Fruit fly (Drosophila melanogaster) whole organism, embryonic: ENCODE measurements around the gene Mks1.

Experiments used
- Antp ChIP-seq: fragments of 200-800 bp; sonication (Bioruptor generic); optimal IDR thresholded peaks from 3 replicates; lab custom pipeline; 2016; ENCODE audit warnings: missing biosample characterization, missing genetic modification characterization
- Atf3 ChIP-seq: fragments of 200-800 bp; sonication (Bioruptor generic); optimal IDR thresholded peaks from 3 replicates; lab custom pipeline; 2016; ENCODE audit warnings: missing biosample characterization, missing genetic modification characterization
- Awh ChIP-seq: fragments of 200-800 bp; sonication (Bioruptor generic); IDR thresholded peaks from 2 replicates; pipeline ENCODE4, ENCODE4 v1.3.6; 2022; ENCODE audit warnings: missing biosample characterization, missing genetic modification characterization
- BEAF-32 ChIP-seq: fragments of 200-800 bp; sonication (Bioruptor generic); optimal IDR thresholded peaks from 3 replicates; lab custom pipeline; 2017; ENCODE audit warnings: missing biosample characterization, missing genetic modification characterization, mild to moderate bottlenecking, moderate library complexity, missing genetic modification reagents
- Blimp-1 ChIP-seq: fragments of 200-800 bp; sonication (Bioruptor generic); optimal IDR thresholded peaks from 3 replicates; lab custom pipeline; 2018; ENCODE audit warnings: missing biosample characterization, missing genetic modification characterization, mild to moderate bottlenecking, moderate library complexity, missing genetic modification reagents
- CG10321 ChIP-seq: fragments of 200-800 bp; sonication (Bioruptor generic); IDR thresholded peaks from 2 replicates; pipeline ENCODE4 v1.3.6; 2022; ENCODE audit warnings: missing biosample characterization, missing genetic modification characterization
- CG10543 ChIP-seq: fragments of 200-800 bp; sonication (Bioruptor generic); optimal IDR thresholded peaks from 3 replicates; lab custom pipeline; 2017; ENCODE audit warnings: missing biosample characterization, mild to moderate bottlenecking, missing genetic modification characterization, moderate library complexity
- CG1233 ChIP-seq: fragments of 200-800 bp; sonication (Bioruptor generic); optimal IDR thresholded peaks from 4 replicates; lab custom pipeline; 2018; ENCODE audit warnings: missing biosample characterization, mild to moderate bottlenecking, missing genetic modification characterization
- CG13894 ChIP-seq: fragments of 200-800 bp; sonication (Bioruptor generic); optimal IDR thresholded peaks from 3 replicates; lab custom pipeline; 2018; ENCODE audit warnings: missing biosample characterization, mild to moderate bottlenecking, missing genetic modification characterization, moderate library complexity
- CG14965 ChIP-seq: fragments of 200-800 bp; sonication (Bioruptor generic); optimal IDR thresholded peaks from 2 replicates; lab custom pipeline; 2016; ENCODE audit warnings: missing biosample characterization, missing genetic modification characterization, borderline replicate concordance
- CG18262 ChIP-seq: fragments of 200-800 bp; optimal IDR thresholded peaks from 3 replicates; lab custom pipeline; 2019; ENCODE audit warnings: missing biosample characterization, mild to moderate bottlenecking, missing genetic modification characterization, moderate library complexity
- CG3281 ChIP-seq: fragments of 200-800 bp; sonication (Bioruptor generic); optimal IDR thresholded peaks from 3 replicates; lab custom pipeline; 2017; ENCODE audit warnings: missing biosample characterization, mild to moderate bottlenecking, missing genetic modification characterization
- CG34422 ChIP-seq: fragments of 200-800 bp; sonication (Bioruptor generic); IDR thresholded peaks from 3 replicates; pipeline ENCODE4 v1.3.6; 2022; ENCODE audit warnings: missing biosample characterization, missing genetic modification characterization
- CG3726 ChIP-seq: fragments of 200-800 bp; sonication (Bioruptor generic); IDR thresholded peaks from 3 replicates; pipeline ENCODE4, ENCODE4 v1.3.6; 2022; ENCODE audit warnings: missing biosample characterization, missing genetic modification characterization
- CG4360 ChIP-seq: fragments of 200-800 bp; sonication (Bioruptor generic); IDR thresholded peaks from 2 replicates; pipeline ENCODE4 v1.3.6; 2022; ENCODE audit warnings: missing biosample characterization, missing genetic modification characterization
- CG5245 ChIP-seq: fragments of 200-800 bp; sonication (Bioruptor generic); optimal IDR thresholded peaks from 3 replicates; lab custom pipeline; 2016; ENCODE audit warnings: missing biosample characterization, missing genetic modification characterization
- CG6254 ChIP-seq: fragments of 200-800 bp; sonication (Bioruptor generic); optimal IDR thresholded peaks from 3 replicates; lab custom pipeline; 2017; ENCODE audit warnings: mild to moderate bottlenecking, missing biosample characterization, missing genetic modification reagents, missing genetic modification characterization
- CG6765 ChIP-seq: fragments of 200-800 bp; sonication (Bioruptor generic); optimal IDR thresholded peaks from 3 replicates; lab custom pipeline; 2017; ENCODE audit warnings: missing biosample characterization, mild to moderate bottlenecking, missing genetic modification characterization
- CG7357 ChIP-seq: fragments of 200-800 bp; sonication (Bioruptor generic); IDR thresholded peaks from 3 replicates; pipeline ENCODE4 v1.3.6; 2022; ENCODE audit warnings: missing biosample characterization, missing genetic modification characterization
- CHES-1-like ChIP-seq: fragments of 200-800 bp; sonication (Bioruptor generic); optimal IDR thresholded peaks from 2 replicates; lab custom pipeline; 2016; ENCODE audit warnings: missing biosample characterization, missing genetic modification characterization
- Ets65A ChIP-seq: fragments of 200-800 bp; sonication (Bioruptor generic); peaks from one replicate; lab custom pipeline; 2016; ENCODE audit warnings: missing biosample characterization, missing genetic modification characterization
- HmgD ChIP-seq: fragments of 200-800 bp; sonication (Bioruptor generic); optimal IDR thresholded peaks from 3 replicates; lab custom pipeline; 2016; ENCODE audit warnings: missing biosample characterization, missing genetic modification characterization
- Hsf ChIP-seq: fragments of 200-800 bp; sonication (Bioruptor generic); optimal IDR thresholded peaks from 3 replicates; lab custom pipeline; 2016; ENCODE audit warnings: missing biosample characterization, missing genetic modification characterization
- Ptx1 ChIP-seq: fragments of 200-800 bp; sonication (Bioruptor generic); IDR thresholded peaks from 2 replicates; pipeline ENCODE4 v1.3.6; 2022; ENCODE audit warnings: missing biosample characterization, missing genetic modification characterization
- Ravus ChIP-seq: fragments of 200-800 bp; sonication (Bioruptor generic); IDR thresholded peaks from 2 replicates; pipeline ENCODE4 v1.3.6; 2022; ENCODE audit warnings: missing biosample characterization, missing genetic modification characterization
- Rfx ChIP-seq: fragments of 200-800 bp; sonication (Bioruptor generic); IDR thresholded peaks from 2 replicates; pipeline ENCODE4 v1.3.6; 2022; ENCODE audit warnings: missing biosample characterization, missing genetic modification characterization
- Sox100B ChIP-seq: fragments of 200-800 bp; sonication (Bioruptor generic); optimal IDR thresholded peaks from 3 replicates; lab custom pipeline; 2018; ENCODE audit warnings: missing biosample characterization, mild to moderate bottlenecking, missing genetic modification characterization
- Vsx1 ChIP-seq: fragments of 200-800 bp; sonication (Bioruptor generic); optimal IDR thresholded peaks from 2 replicates; lab custom pipeline; 2017; ENCODE audit warnings: missing biosample characterization, mild to moderate bottlenecking, missing genetic modification characterization, missing genetic modification reagents
- abd-A ChIP-seq: fragments of 200-800 bp; sonication (Bioruptor generic); optimal IDR thresholded peaks from 3 replicates; lab custom pipeline; 2019; ENCODE audit warnings: missing biosample characterization, mild to moderate bottlenecking, missing genetic modification characterization, moderate library complexity
- al ChIP-seq: fragments of 200-800 bp; sonication (Bioruptor generic); IDR thresholded peaks from 2 replicates; pipeline ENCODE4 v1.3.6; 2022; ENCODE audit warnings: missing biosample characterization, missing genetic modification characterization
- bab2 ChIP-seq: fragments of 200-800 bp; sonication (Bioruptor generic); optimal IDR thresholded peaks from 2 replicates; lab custom pipeline; 2016; ENCODE audit warnings: missing biosample characterization, missing genetic modification characterization
- cg ChIP-seq: fragments of 200-800 bp; sonication (Bioruptor generic); optimal IDR thresholded peaks from 3 replicates; lab custom pipeline; 2019; ENCODE audit warnings: missing biosample characterization, mild to moderate bottlenecking, missing genetic modification characterization, moderate library complexity
- ci ChIP-seq: fragments of 200-800 bp; sonication (Bioruptor generic); IDR thresholded peaks from 3 replicates; pipeline ENCODE4 v1.3.6; 2022; ENCODE audit warnings: missing biosample characterization, missing genetic modification characterization
- ems ChIP-seq: fragments of 200-800 bp; sonication (Bioruptor generic); optimal IDR thresholded peaks from 3 replicates; lab custom pipeline; 2016; ENCODE audit warnings: missing biosample characterization, missing genetic modification characterization
- esg ChIP-seq: fragments of 200-800 bp; sonication (Bioruptor generic); conservative IDR thresholded peaks from 2 replicates; pipeline ENCODE4 v1.3.6; 2022; ENCODE audit warnings: missing biosample characterization, missing genetic modification characterization
- gsb-n ChIP-seq: fragments of 200-800 bp; sonication (Bioruptor generic); optimal IDR thresholded peaks from 3 replicates; lab custom pipeline; 2018; ENCODE audit warnings: missing biosample characterization, mild to moderate bottlenecking, missing genetic modification characterization
- ind ChIP-seq: fragments of 200-800 bp; sonication (Bioruptor generic); optimal IDR thresholded peaks from 3 replicates; lab custom pipeline; 2016; ENCODE audit warnings: missing biosample characterization, missing genetic modification characterization
- lbe ChIP-seq: fragments of 200-800 bp; sonication (Bioruptor generic); optimal IDR thresholded peaks from 2 replicates; lab custom pipeline; 2016; ENCODE audit warnings: missing biosample characterization, mild to moderate bottlenecking, missing genetic modification characterization
- lola ChIP-seq, 3 experiments: fragments of >200 bp in 2 of 3; fragments of 200-800 bp in 1 of 3; sonication (Bioruptor generic) in 1 of 3; optimal IDR thresholded peaks; 2 replicates each; lab custom pipeline; 2017 to 2019; ENCODE audit warnings: missing biosample characterization in 3 of 3, missing genetic modification characterization in 3 of 3, mild to moderate bottlenecking in 1 of 3, moderate library complexity in 1 of 3
- mirr ChIP-seq: fragments of 200-800 bp; sonication (Bioruptor generic); optimal IDR thresholded peaks from 3 replicates; lab custom pipeline; 2018; ENCODE audit warnings: missing biosample characterization, mild to moderate bottlenecking, missing genetic modification characterization
- mld ChIP-seq: fragments of 200-800 bp; sonication (Bioruptor generic); IDR thresholded peaks from 3 replicates; pipeline ENCODE4 v1.3.6; 2022; ENCODE audit warnings: missing biosample characterization, missing genetic modification characterization; ENCODE audit not compliant: partially characterized antibody
- odd ChIP-seq: fragments of 200-800 bp; sonication (Bioruptor generic); optimal IDR thresholded peaks from 2 replicates; lab custom pipeline; 2017; ENCODE audit warnings: missing biosample characterization, mild to moderate bottlenecking, missing genetic modification characterization
- p53 ChIP-seq: fragments of 200-800 bp; sonication (Bioruptor generic); optimal IDR thresholded peaks from 2 replicates; lab custom pipeline; 2016; ENCODE audit warnings: missing biosample characterization, missing genetic modification characterization
- slbo ChIP-seq: fragments of 200-800 bp; sonication (Bioruptor generic); IDR thresholded peaks from 2 replicates; pipeline ENCODE4 v1.3.6; 2022; ENCODE audit warnings: missing biosample characterization, missing genetic modification characterization
- sob ChIP-seq: fragments of 200-800 bp; sonication (Bioruptor generic); IDR thresholded peaks from 2 replicates; pipeline ENCODE4 v1.3.6; 2022; ENCODE audit warnings: missing biosample characterization, missing genetic modification characterization
- tx ChIP-seq: fragments of 200-800 bp; sonication (Bioruptor generic); optimal IDR thresholded peaks from 2 replicates; lab custom pipeline; 2016; ENCODE audit warnings: missing biosample characterization, missing genetic modification characterization
- unc-4 ChIP-seq: fragments of 200-800 bp; sonication (Bioruptor generic); IDR thresholded peaks from 2 replicates; pipeline ENCODE4 v1.3.6; 2022; ENCODE audit warnings: missing biosample characterization, missing genetic modification characterization; ENCODE audit not compliant: partially characterized antibody
- unpg ChIP-seq: fragments of 200-800 bp; sonication (Bioruptor generic); optimal IDR thresholded peaks from 3 replicates; lab custom pipeline; 2018; ENCODE audit warnings: missing biosample characterization, mild to moderate bottlenecking, missing genetic modification characterization, moderate library complexity

Mks1 gene

dm6 chrX:12510750-12511649, 14.6 kb upstream of the Mks1 start (continued):
- TF ChIP-seq Blimp-1 (GFP tag; lab: Kevin White, UChicago): peak; percentile 92
- peak; percentile 81 for TF ChIP-seq CG18262
- TF ChIP-seq Hsf: peak; percentile 83
- no peak for TF ChIP-seq BEAF-32 (GFP tag; lab: Kevin White, UChicago)
- no peak for TF ChIP-seq CG10321 (GFP tag; lab: Robert Waterston, UW)
- TF ChIP-seq CG3281: peak; percentile 59
- TF ChIP-seq ci (GFP tag; lab: Robert Waterston, UW): peak; percentile 87
- TF ChIP-seq gsb-n (tag; lab: Kevin White, UChicago): peak; percentile 85
- TF ChIP-seq Awh (GFP tag; lab: Robert Waterston, UW): peak; percentile 81
- TF ChIP-seq CG34422 (GFP tag; lab: Robert Waterston, UW): peak; percentile 71; the same call in 2 of the 3 replicates
- TF ChIP-seq mirr (GFP tag; lab: Kevin White, UChicago): no peak
- peak; percentile 89 for TF ChIP-seq unpg (GFP tag; lab: Kevin White, UChicago)
- TF ChIP-seq p53 (GFP tag; lab: Kevin White, UChicago): no peak
- peak; percentile 78 for TF ChIP-seq ind (GFP tag; lab: Kevin White, UChicago)
- no peak for TF ChIP-seq CG6765 (GFP tag; lab: Kevin White, UChicago)
- peak; percentile 76 for TF ChIP-seq CG6254
- peak; percentile 64 for TF ChIP-seq bab2 (GFP tag; lab: Kevin White, UChicago)
- peak; percentile 66 for TF ChIP-seq Sox100B (GFP tag; lab: Kevin White, UChicago)
- TF ChIP-seq al: 0 out of 2 replicates have a peak, but pooled peaks have one; percentile 37
- peak; percentile 67; the same call in 2 of the 3 replicates for TF ChIP-seq CG3726 (GFP tag; lab: Robert Waterston, UW)
- TF ChIP-seq CG5245 (GFP tag; lab: Kevin White, UChicago): peak; percentile 80
- TF ChIP-seq abd-A (tag; lab: Kevin White, UChicago): no peak
- TF ChIP-seq mld (GFP tag; lab: Robert Waterston, UW): no peak
- no peak for TF ChIP-seq unc-4 (GFP tag; lab: Robert Waterston, UW)
- TF ChIP-seq slbo: peak; percentile 79
- peak; percentile 59 for TF ChIP-seq tx
- peak in 1 of 3 experiments; percentile 84 for TF ChIP-seq lola (GFP tag; optimal IDR thresholded peaks at IDR 0.05; lab: Kevin White, UChicago)
- TF ChIP-seq CG7357 (GFP tag; lab: Robert Waterston, UW): peak; percentile 67; the same call in 2 of the 3 replicates
- peak; percentile 64 for TF ChIP-seq esg (GFP tag; lab: Robert Waterston, UW)
- TF ChIP-seq CG1233 (GFP tag; lab: Kevin White, UChicago): peak; percentile 73
- TF ChIP-seq ems: peak; percentile 40
- peak; percentile 71 for TF ChIP-seq Atf3 (GFP tag; lab: Kevin White, UChicago)
- TF ChIP-seq CG14965 (GFP tag; lab: Kevin White, UChicago): peak; percentile 12
- no peak; the same call in 1 of the 2 replicates for TF ChIP-seq Ravus (GFP tag; lab: Robert Waterston, UW)
- TF ChIP-seq CG10543 (GFP tag; lab: Kevin White, UChicago): peak; percentile 18
- peak; percentile 84 for TF ChIP-seq Ets65A (GFP tag; lab: Kevin White, UChicago)
- peak; percentile 28 for TF ChIP-seq odd (GFP tag; lab: Kevin White, UChicago)
- no peak for TF ChIP-seq CG4360
- peak; percentile 48 for TF ChIP-seq Vsx1 (GFP tag; lab: Kevin White, UChicago)
- TF ChIP-seq HmgD (GFP tag; lab: Kevin White, UChicago): no peak
- TF ChIP-seq CHES-1-like (GFP tag; lab: Kevin White, UChicago): peak; percentile 52
- peak; percentile 71 for TF ChIP-seq sob
- TF ChIP-seq Antp (GFP tag; lab: Kevin White, UChicago): peak; percentile 53
- peak; percentile 1 for TF ChIP-seq CG13894 (tag; lab: Kevin White, UChicago)
- TF ChIP-seq lbe (GFP tag; lab: Kevin White, UChicago): peak; percentile 85
- no peak for TF ChIP-seq cg (GFP tag; lab: Kevin White, UChicago)
- TF ChIP-seq Ptx1 (GFP tag; lab: Robert Waterston, UW): peak; percentile 82
- TF ChIP-seq Rfx (GFP tag; lab: Robert Waterston, UW): peak; percentile 72
